Fruit fly (Drosophila melanogaster) whole organism, embryonic: ENCODE measurements around the gene CG42240.

Experiments
- Abd-B ChIP-seq: fragments of 200-800 bp; sonication (Bioruptor generic); optimal IDR thresholded peaks from 2 replicates; lab custom pipeline; 2018; ENCODE audit warnings: missing biosample characterization, mild to moderate bottlenecking, missing genetic modification characterization, moderate library complexity
- Antp ChIP-seq: fragments of 200-800 bp; sonication (Bioruptor generic); optimal IDR thresholded peaks from 3 replicates; lab custom pipeline; 2016; ENCODE audit warnings: missing biosample characterization, missing genetic modification characterization
- B-H2 ChIP-seq: fragments of 200-800 bp; sonication (Bioruptor generic); optimal IDR thresholded peaks from 2 replicates; lab custom pipeline; 2018; ENCODE audit warnings: missing biosample characterization, mild to moderate bottlenecking, missing genetic modification characterization
- BEAF-32 ChIP-seq: fragments of 200-800 bp; sonication (Bioruptor generic); optimal IDR thresholded peaks from 3 replicates; lab custom pipeline; 2017; ENCODE audit warnings: missing biosample characterization, missing genetic modification characterization, mild to moderate bottlenecking, moderate library complexity, missing genetic modification reagents
- Bdp1 ChIP-seq: fragments of 200-800 bp; sonication (Bioruptor generic); optimal IDR thresholded peaks from 3 replicates; lab custom pipeline; 2016; ENCODE audit warnings: missing biosample characterization, missing genetic modification characterization
- CG10543 ChIP-seq: fragments of 200-800 bp; sonication (Bioruptor generic); optimal IDR thresholded peaks from 3 replicates; lab custom pipeline; 2017; ENCODE audit warnings: missing biosample characterization, mild to moderate bottlenecking, missing genetic modification characterization, moderate library complexity
- CG11723 ChIP-seq: fragments of 200-800 bp; sonication (Bioruptor generic); optimal IDR thresholded peaks from 2 replicates; lab custom pipeline; 2017; ENCODE audit warnings: missing biosample characterization, mild to moderate bottlenecking, missing genetic modification characterization
- CG12299 ChIP-seq: fragments of 200-800 bp; sonication (Bioruptor generic); optimal IDR thresholded peaks from 2 replicates; lab custom pipeline; 2018; ENCODE audit warnings: missing biosample characterization, mild to moderate bottlenecking, missing genetic modification characterization
- CG1529 ChIP-seq: fragments of 200-800 bp; sonication (Bioruptor generic); optimal IDR thresholded peaks from 3 replicates; lab custom pipeline; 2018; ENCODE audit warnings: missing biosample characterization, missing genetic modification characterization
- CG15479 ChIP-seq: fragments of 200-800 bp; sonication (Bioruptor generic); optimal IDR thresholded peaks from 3 replicates; lab custom pipeline; 2019; ENCODE audit warnings: missing biosample characterization, mild to moderate bottlenecking, missing genetic modification characterization, moderate library complexity
- CG15514 ChIP-seq: fragments of 200-800 bp; sonication (Bioruptor generic); optimal IDR thresholded peaks from 3 replicates; lab custom pipeline; 2017; ENCODE audit warnings: missing biosample characterization, missing genetic modification characterization, mild to moderate bottlenecking, moderate library complexity, missing genetic modification reagents
- CG16813 ChIP-seq: fragments of 200-800 bp; sonication (Bioruptor generic); IDR thresholded peaks from 3 replicates; pipeline ENCODE4 v1.3.6; 2022; ENCODE audit warnings: missing biosample characterization, missing genetic modification characterization; ENCODE audit not compliant: partially characterized antibody
- CG16815 ChIP-seq: fragments of 200-800 bp; sonication (Bioruptor generic); optimal IDR thresholded peaks from 3 replicates; lab custom pipeline; 2017; ENCODE audit warnings: missing biosample characterization, mild to moderate bottlenecking, missing genetic modification characterization
- CG17359 ChIP-seq: fragments of 200-800 bp; sonication (Bioruptor generic); optimal IDR thresholded peaks from 3 replicates; lab custom pipeline; 2018; ENCODE audit warnings: missing biosample characterization, mild to moderate bottlenecking, missing genetic modification characterization, moderate library complexity
- CG2712 ChIP-seq: fragments of 200-800 bp; optimal IDR thresholded peaks from 3 replicates; lab custom pipeline; 2019; ENCODE audit warnings: missing biosample characterization, mild to moderate bottlenecking, missing genetic modification characterization, moderate library complexity
- CG3281 ChIP-seq: fragments of 200-800 bp; sonication (Bioruptor generic); optimal IDR thresholded peaks from 3 replicates; lab custom pipeline; 2017; ENCODE audit warnings: missing biosample characterization, mild to moderate bottlenecking, missing genetic modification characterization
- CG33213 ChIP-seq: fragments of 200-800 bp; sonication (Bioruptor generic); optimal IDR thresholded peaks from 3 replicates; lab custom pipeline; 2016; ENCODE audit warnings: missing biosample characterization, missing genetic modification characterization
- CG3838 ChIP-seq: fragments of 200-800 bp; sonication (Bioruptor generic); optimal IDR thresholded peaks from 3 replicates; lab custom pipeline; 2016; ENCODE audit warnings: missing biosample characterization, missing genetic modification characterization
- CG3995 ChIP-seq: fragments of 200-800 bp; sonication (Bioruptor generic); optimal IDR thresholded peaks from 3 replicates; lab custom pipeline; 2016; ENCODE audit warnings: missing biosample characterization, missing genetic modification characterization
- CG7987 ChIP-seq: fragments of 200-800 bp; sonication (Bioruptor generic); optimal IDR thresholded peaks from 2 replicates; lab custom pipeline; 2018; ENCODE audit warnings: missing biosample characterization, mild to moderate bottlenecking, missing genetic modification characterization, moderate library complexity
- CG8281 ChIP-seq: fragments of 200-800 bp; sonication (Bioruptor generic); optimal IDR thresholded peaks from 2 replicates; lab custom pipeline; 2018; ENCODE audit warnings: missing biosample characterization, mild to moderate bottlenecking, missing genetic modification characterization, moderate library complexity
- Deaf1 ChIP-seq: fragments of 200-800 bp; optimal IDR thresholded peaks from 3 replicates; lab custom pipeline; 2019; ENCODE audit warnings: missing biosample characterization, mild to moderate bottlenecking, missing genetic modification characterization, moderate library complexity
- Dip2 ChIP-seq: fragments of 200-800 bp; sonication (Bioruptor generic); IDR thresholded peaks from 2 replicates; pipeline ENCODE4 v1.3.6; 2022; ENCODE audit warnings: missing biosample characterization, missing genetic modification characterization
- Fer2 ChIP-seq: fragments of 200-800 bp; sonication (Bioruptor generic); optimal IDR thresholded peaks from 2 replicates; lab custom pipeline; 2018; ENCODE audit warnings: missing biosample characterization, mild to moderate bottlenecking, missing genetic modification characterization, moderate library complexity
- HLH4C ChIP-seq: fragments of 200-800 bp; sonication (Bioruptor generic); IDR thresholded peaks from 3 replicates; pipeline ENCODE4 v1.3.6; 2022; ENCODE audit warnings: missing biosample characterization, missing genetic modification characterization; ENCODE audit not compliant: partially characterized antibody
- Hmr ChIP-seq: fragments of 200-800 bp; sonication (Bioruptor generic); optimal IDR thresholded peaks from 3 replicates; lab custom pipeline; 2017; ENCODE audit warnings: mild to moderate bottlenecking, missing biosample characterization, missing genetic modification reagents, missing genetic modification characterization
- Lpt ChIP-seq: fragments of >200 bp; optimal IDR thresholded peaks from 2 replicates; lab custom pipeline; 2018; ENCODE audit warnings: missing biosample characterization, missing genetic modification characterization
- Nf-YC ChIP-seq: fragments of 200-800 bp; optimal IDR thresholded peaks from 3 replicates; lab custom pipeline; 2019; ENCODE audit warnings: missing biosample characterization, mild to moderate bottlenecking, missing genetic modification characterization, moderate library complexity
- PHDP ChIP-seq: fragments of 200-800 bp; sonication (Bioruptor generic); optimal IDR thresholded peaks from 3 replicates; lab custom pipeline; 2018; ENCODE audit warnings: missing biosample characterization, mild to moderate bottlenecking, missing genetic modification characterization, moderate library complexity
- Rfx ChIP-seq: fragments of 200-800 bp; sonication (Bioruptor generic); IDR thresholded peaks from 2 replicates; pipeline ENCODE4 v1.3.6; 2022; ENCODE audit warnings: missing biosample characterization, missing genetic modification characterization
- TFAM ChIP-seq: fragments of 200-800 bp; sonication (Bioruptor generic); optimal IDR thresholded peaks from 2 replicates; lab custom pipeline; 2017; ENCODE audit warnings: missing biosample characterization, missing genetic modification characterization, inconsistent platforms
- bsh ChIP-seq, 2 experiments: fragments of 200-800 bp; sonication (Bioruptor generic); optimal IDR thresholded peaks; 2 replicates each; lab custom pipeline; 2017 to 2018; ENCODE audit warnings: mild to moderate bottlenecking in 2 of 2, missing biosample characterization in 2 of 2, missing genetic modification characterization in 2 of 2, moderate library complexity in 1 of 2
- cas ChIP-seq: fragments of 200-800 bp; sonication (Bioruptor generic); IDR thresholded peaks from 2 replicates; pipeline ENCODE4 v1.3.6; 2022; ENCODE audit warnings: missing biosample characterization, missing genetic modification characterization
- chm ChIP-seq: fragments of 200-800 bp; sonication (Bioruptor generic); IDR thresholded peaks from 2 replicates; pipeline ENCODE4 v1.3.6; 2022; ENCODE audit warnings: missing biosample characterization, missing genetic modification characterization
- crc ChIP-seq: fragments of 200-800 bp; sonication (Bioruptor generic); optimal IDR thresholded peaks from 2 replicates; lab custom pipeline; 2016; ENCODE audit warnings: missing biosample characterization, missing genetic modification characterization
- crp ChIP-seq, 2 experiments: fragments of 200-800 bp; sonication (Bioruptor generic); optimal IDR thresholded peaks; 2 replicates in 1 of 2; 3 replicates in 1 of 2; lab custom pipeline; 2017; ENCODE audit warnings: missing biosample characterization in 2 of 2, missing genetic modification characterization in 2 of 2, mild to moderate bottlenecking in 1 of 2, moderate library complexity in 1 of 2
- ems ChIP-seq: fragments of 200-800 bp; sonication (Bioruptor generic); optimal IDR thresholded peaks from 3 replicates; lab custom pipeline; 2016; ENCODE audit warnings: missing biosample characterization, missing genetic modification characterization
- exex ChIP-seq: fragments of 200-800 bp; sonication (Bioruptor generic); optimal IDR thresholded peaks from 4 replicates; lab custom pipeline; 2018; ENCODE audit warnings: missing biosample characterization, mild to moderate bottlenecking, missing genetic modification characterization, moderate library complexity
- gfzf ChIP-seq: fragments of 200-800 bp; sonication (Bioruptor generic); optimal IDR thresholded peaks from 2 replicates; lab custom pipeline; 2016; ENCODE audit warnings: missing biosample characterization, mild to moderate bottlenecking, missing genetic modification characterization, moderate library complexity
- insv ChIP-seq, 2 experiments: fragments of 200-800 bp; sonication (Bioruptor generic); optimal IDR thresholded peaks; 3 replicates each; lab custom pipeline; 2016 to 2018; ENCODE audit warnings: missing biosample characterization in 2 of 2, missing genetic modification characterization in 2 of 2
- pzg ChIP-seq: fragments of 200-800 bp; sonication (Bioruptor generic); optimal IDR thresholded peaks from 3 replicates; lab custom pipeline; 2018; ENCODE audit warnings: missing biosample characterization, mild to moderate bottlenecking, missing genetic modification characterization, moderate library complexity
- repo ChIP-seq: fragments of 200-800 bp; sonication (Bioruptor generic); optimal IDR thresholded peaks from 2 replicates; lab custom pipeline; 2016; ENCODE audit warnings: missing biosample characterization, missing genetic modification characterization
- run ChIP-seq: fragments of 200-800 bp; sonication (Bioruptor generic); optimal IDR thresholded peaks from 3 replicates; lab custom pipeline; 2018; ENCODE audit warnings: missing biosample characterization, mild to moderate bottlenecking, missing genetic modification characterization
- sc ChIP-seq, 3 experiments: fragments of >200 bp in 2 of 3; fragments of 200-800 bp in 1 of 3; sonication (Bioruptor generic) in 1 of 3; optimal IDR thresholded peaks; 2 replicates in 2 of 3; 3 replicates in 1 of 3; lab custom pipeline; 2017; ENCODE audit warnings: mild to moderate bottlenecking in 1 of 3, missing biosample characterization in 1 of 3, missing genetic modification characterization in 1 of 3, missing genetic modification reagents in 1 of 3
- sens ChIP-seq: fragments of 200-800 bp; sonication (Bioruptor generic); peaks from one replicate; lab custom pipeline; 2016; ENCODE audit warnings: missing biosample characterization, missing genetic modification characterization
- sug ChIP-seq: fragments of 200-800 bp; optimal IDR thresholded peaks from 2 replicates; lab custom pipeline; 2019; ENCODE audit warnings: missing biosample characterization, mild to moderate bottlenecking, missing genetic modification characterization, moderate library complexity
- trem ChIP-seq: fragments of 200-800 bp; optimal IDR thresholded peaks from 3 replicates; lab custom pipeline; 2019; ENCODE audit warnings: missing biosample characterization, mild to moderate bottlenecking, missing genetic modification characterization, moderate library complexity
- vnd ChIP-seq: fragments of 200-800 bp; sonication (Bioruptor generic); IDR thresholded peaks from 3 replicates; pipeline ENCODE4 v1.3.6; 2022; ENCODE audit warnings: missing biosample characterization, missing genetic modification characterization; ENCODE audit not compliant: partially characterized antibody
- zen ChIP-seq: fragments of 200-800 bp; sonication (Bioruptor generic); optimal IDR thresholded peaks from 3 replicates; lab custom pipeline; 2018; ENCODE audit warnings: missing biosample characterization, mild to moderate bottlenecking, missing genetic modification characterization, moderate library complexity

Gene CG42240

DNA sequence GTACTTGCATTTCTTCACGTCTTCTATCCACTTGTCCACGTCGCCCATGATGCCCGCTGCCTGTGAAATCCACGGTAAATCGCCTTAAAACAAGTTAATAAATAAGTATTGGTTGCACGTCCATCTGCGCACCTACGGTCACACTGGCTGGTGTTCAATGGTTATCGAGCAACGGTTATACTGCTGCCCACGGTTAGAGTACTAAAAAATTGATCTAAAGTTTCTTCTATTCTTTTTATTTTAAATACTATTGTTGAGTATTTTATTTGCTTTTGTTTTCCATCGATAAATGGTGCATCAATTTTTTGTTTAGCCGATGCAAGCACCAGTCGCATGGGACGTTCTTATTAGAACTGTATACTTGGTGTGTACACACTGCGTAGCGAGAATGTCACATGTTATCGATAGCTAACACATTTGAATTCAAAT, 42.1 kb downstream of the CG42240 start, which contains the start of gene PpV (continued):
- TF ChIP-seq Antp (GFP tag; lab: Kevin White, UChicago), result no peak
- TF ChIP-seq gfzf (GFP tag; lab: Kevin White, UChicago), result peak; percentile 84
- TF ChIP-seq cas, result no peak
- peak; percentile 78 for TF ChIP-seq trem (tag; lab: Kevin White, UChicago)
- TF ChIP-seq Rfx (GFP tag; lab: Robert Waterston, UW), result no peak
- TF ChIP-seq crp (GFP tag; optimal IDR thresholded peaks at IDR 0.05; lab: Kevin White, UChicago), result peak in 1 of 2 experiments; percentile 19
- TF ChIP-seq CG11723 (GFP tag; lab: Kevin White, UChicago), result no peak
- no peak for TF ChIP-seq bsh (GFP tag; optimal IDR thresholded peaks at IDR 0.05; lab: Kevin White, UChicago)
- no peak for TF ChIP-seq TFAM (GFP tag; lab: Kevin White, UChicago)
- TF ChIP-seq CG3281, result no peak
- no peak for TF ChIP-seq CG3838 (GFP tag; lab: Kevin White, UChicago)
- TF ChIP-seq sens (GFP tag; lab: Kevin White, UChicago), result peak; percentile 37
- TF ChIP-seq Fer2 (tag; lab: Kevin White, UChicago), result no peak
- no peak for TF ChIP-seq crc (GFP tag; lab: Kevin White, UChicago)
- TF ChIP-seq sc (optimal IDR thresholded peaks at IDR 0.05; lab: Kevin White, UChicago), result no peak
- TF ChIP-seq sc (GFP tag; optimal IDR thresholded peaks at IDR 0.05; lab: Kevin White, UChicago), result no peak
- peak; percentile 54 for TF ChIP-seq CG15514 (GFP tag; lab: Kevin White, UChicago)
- no peak for TF ChIP-seq CG10543
- no peak for TF ChIP-seq run (tag; lab: Kevin White, UChicago)
- TF ChIP-seq CG3995 (GFP tag; lab: Kevin White, UChicago), result peak; percentile 11
- peak; percentile 86 for TF ChIP-seq exex (tag; lab: Kevin White, UChicago)
- TF ChIP-seq Deaf1 (tag; lab: Kevin White, UChicago), result no peak
- peak; percentile 93 for TF ChIP-seq zen (tag; lab: Kevin White, UChicago)
- TF ChIP-seq Abd-B, result peak; percentile 81
- TF ChIP-seq B-H2 (GFP tag; lab: Kevin White, UChicago), result peak; percentile 18
- no peak for TF ChIP-seq CG7987 (GFP tag; lab: Kevin White, UChicago)
- no peak for TF ChIP-seq CG8281 (tag; lab: Kevin White, UChicago)
- TF ChIP-seq Dip2 (GFP tag; lab: Robert Waterston, UW), result no peak
- TF ChIP-seq chm, result no peak
- peak; percentile 36 for TF ChIP-seq sug (tag; lab: Kevin White, UChicago)
- no peak for TF ChIP-seq PHDP (tag; lab: Kevin White, UChicago)
- peak; percentile 39 for TF ChIP-seq CG33213 (GFP tag; lab: Kevin White, UChicago)
- TF ChIP-seq Nf-YC (tag; lab: Kevin White, UChicago), result peak; percentile 37
- no peak for TF ChIP-seq vnd (GFP tag; lab: Robert Waterston, UW)
- no peak for TF ChIP-seq CG17359 (tag; lab: Kevin White, UChicago)
- no peak for TF ChIP-seq CG12299 (tag; lab: Kevin White, UChicago)
- TF ChIP-seq repo (GFP tag; lab: Kevin White, UChicago), result no peak
- no peak for TF ChIP-seq ems (GFP tag; lab: Kevin White, UChicago)
- no peak for TF ChIP-seq CG15479
- TF ChIP-seq insv (GFP tag; optimal IDR thresholded peaks at IDR 0.05; lab: Kevin White, UChicago), result peak; percentile 94 to 99
- TF ChIP-seq Hmr, result peak; percentile 62
- TF ChIP-seq CG1529, result no peak
- TF ChIP-seq BEAF-32 (GFP tag; lab: Kevin White, UChicago), result peak; percentile 74
- no peak for TF ChIP-seq Bdp1
- TF ChIP-seq HLH4C (GFP tag; lab: Robert Waterston, UW), result 0 out of 3 replicates have a peak, but pooled peaks have one; percentile 31
- TF ChIP-seq CG2712 (tag; lab: Kevin White, UChicago), result peak; percentile 26
- TF ChIP-seq CG16815 (GFP tag; lab: Kevin White, UChicago), result no peak
- TF ChIP-seq CG16813 (GFP tag; lab: Robert Waterston, UW), result peak; percentile 51
- no peak for TF ChIP-seq Lpt (GFP tag; lab: Kevin White, UChicago)
- peak; percentile 93 for TF ChIP-seq pzg (GFP tag; lab: Kevin White, UChicago)
